Fruit fly (Drosophila melanogaster): ENCODE data around the gene CG44194.

DNA sequence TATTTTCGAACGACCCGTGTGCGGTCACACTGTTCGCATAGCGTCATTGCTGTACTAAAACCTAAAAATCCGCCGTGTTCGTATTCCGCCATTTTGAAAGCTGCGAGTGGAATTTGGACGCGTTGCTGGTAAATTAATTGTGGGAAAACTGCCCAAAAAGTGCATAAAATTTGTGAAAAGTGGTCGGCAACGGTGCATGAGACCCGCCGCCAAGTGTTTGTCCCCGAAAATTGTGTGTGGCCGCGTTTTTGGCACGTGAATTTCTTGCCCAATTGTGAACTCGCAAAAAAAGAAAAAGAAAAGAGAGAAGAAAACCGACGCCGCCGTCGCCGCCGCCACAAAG lies 14.1 kb upstream of the CG44194 start, which contains the start of gene CtBP:
- TF ChIP-seq al (GFP tag; IDR thresholded peaks at IDR 0.05) (no peak), dmrt99B (tag; optimal IDR thresholded peaks at IDR 0.05) (no peak), Ets65A (GFP tag) (no peak), CG17186 (GFP tag; optimal IDR thresholded peaks at IDR 0.05) (no peak), Ssrp (tag; optimal IDR thresholded peaks at IDR 0.05) (no peak), CG10147 (GFP tag; optimal IDR thresholded peaks at IDR 0.05) (no peak), cas (GFP tag; IDR thresholded peaks at IDR 0.05) (no peak), CG3847 (GFP tag; IDR thresholded peaks at IDR 0.05) (no peak), nerfin-1 (tag; optimal IDR thresholded peaks at IDR 0.05) (peak; percentile 62)

Measured in whole organism, embryonic.